Fruit fly (Drosophila melanogaster) whole organism, embryonic: ENCODE results near the gene Mad.

Experiments
- Atf3 ChIP-seq: fragments of 200-800 bp; sonication (Bioruptor generic); optimal IDR thresholded peaks from 3 replicates; lab custom pipeline; 2016; ENCODE audit warnings: missing biosample characterization, missing genetic modification characterization
- B-H2 ChIP-seq: fragments of 200-800 bp; sonication (Bioruptor generic); optimal IDR thresholded peaks from 2 replicates; lab custom pipeline; 2018; ENCODE audit warnings: missing biosample characterization, mild to moderate bottlenecking, missing genetic modification characterization
- BEAF-32 ChIP-seq: fragments of 200-800 bp; sonication (Bioruptor generic); optimal IDR thresholded peaks from 3 replicates; lab custom pipeline; 2017; ENCODE audit warnings: missing biosample characterization, missing genetic modification characterization, mild to moderate bottlenecking, moderate library complexity, missing genetic modification reagents
- CG11247 ChIP-seq: fragments of 200-800 bp; sonication (Bioruptor generic); IDR thresholded peaks from 2 replicates; pipeline ENCODE4 v1.3.6; 2022; ENCODE audit warnings: missing biosample characterization, missing genetic modification characterization
- CG11696 ChIP-seq: fragments of 200-800 bp; sonication (Bioruptor generic); IDR thresholded peaks from 2 replicates; pipeline ENCODE4 v1.3.6; 2022; ENCODE audit warnings: missing biosample characterization, missing genetic modification characterization
- CG12071 ChIP-seq: fragments of 200-800 bp; sonication (Bioruptor generic); optimal IDR thresholded peaks from 3 replicates; lab custom pipeline; 2018; ENCODE audit warnings: missing biosample characterization, mild to moderate bottlenecking, missing genetic modification characterization
- CG13287 ChIP-seq: fragments of 200-800 bp; sonication (Bioruptor generic); IDR thresholded peaks from 2 replicates; pipeline ENCODE4 v1.3.6; 2022; ENCODE audit warnings: missing biosample characterization, missing genetic modification characterization; ENCODE audit not compliant: partially characterized antibody
- CG13775 ChIP-seq: fragments of 200-800 bp; sonication (Bioruptor generic); optimal IDR thresholded peaks from 3 replicates; lab custom pipeline; 2017; ENCODE audit warnings: missing biosample characterization, mild to moderate bottlenecking, missing genetic modification characterization
- CG16815 ChIP-seq: fragments of 200-800 bp; sonication (Bioruptor generic); optimal IDR thresholded peaks from 3 replicates; lab custom pipeline; 2017; ENCODE audit warnings: missing biosample characterization, mild to moderate bottlenecking, missing genetic modification characterization
- CG18599 ChIP-seq: fragments of 200-800 bp; sonication (Bioruptor generic); optimal IDR thresholded peaks from 3 replicates; lab custom pipeline; 2017; ENCODE audit warnings: missing biosample characterization, missing genetic modification characterization, mild to moderate bottlenecking, moderate library complexity, missing genetic modification reagents
- CG2129 ChIP-seq: fragments of 200-800 bp; sonication (Bioruptor generic); IDR thresholded peaks from 2 replicates; pipeline ENCODE4 v1.3.6; 2022; ENCODE audit warnings: missing biosample characterization, missing genetic modification characterization; ENCODE audit not compliant: partially characterized antibody
- CG2712 ChIP-seq: fragments of 200-800 bp; optimal IDR thresholded peaks from 3 replicates; lab custom pipeline; 2019; ENCODE audit warnings: missing biosample characterization, mild to moderate bottlenecking, missing genetic modification characterization, moderate library complexity
- CG4424 ChIP-seq: fragments of 200-800 bp; sonication (Bioruptor generic); optimal IDR thresholded peaks from 3 replicates; lab custom pipeline; 2016; ENCODE audit warnings: missing biosample characterization, missing genetic modification characterization
- CG4730 ChIP-seq: fragments of 200-800 bp; sonication (Bioruptor generic); IDR thresholded peaks from 2 replicates; pipeline ENCODE4 v1.3.6; 2022; ENCODE audit warnings: missing biosample characterization, missing genetic modification characterization
- CG4820 ChIP-seq: fragments of 200-800 bp; sonication (Bioruptor generic); optimal IDR thresholded peaks from 3 replicates; lab custom pipeline; 2016; ENCODE audit warnings: missing biosample characterization, missing genetic modification characterization
- CG7786 ChIP-seq: fragments of 200-800 bp; sonication (Bioruptor generic); optimal IDR thresholded peaks from 2 replicates; lab custom pipeline; 2016; ENCODE audit warnings: missing biosample characterization, missing genetic modification characterization
- CG7987 ChIP-seq: fragments of 200-800 bp; sonication (Bioruptor generic); optimal IDR thresholded peaks from 2 replicates; lab custom pipeline; 2018; ENCODE audit warnings: missing biosample characterization, mild to moderate bottlenecking, missing genetic modification characterization, moderate library complexity
- CG8281 ChIP-seq: fragments of 200-800 bp; sonication (Bioruptor generic); optimal IDR thresholded peaks from 2 replicates; lab custom pipeline; 2018; ENCODE audit warnings: missing biosample characterization, mild to moderate bottlenecking, missing genetic modification characterization, moderate library complexity
- CG8765 ChIP-seq: fragments of 200-800 bp; sonication (Bioruptor generic); IDR thresholded peaks from 2 replicates; pipeline ENCODE4 v1.3.6; 2022; ENCODE audit warnings: missing biosample characterization, missing genetic modification characterization
- HLH4C ChIP-seq: fragments of 200-800 bp; sonication (Bioruptor generic); IDR thresholded peaks from 3 replicates; pipeline ENCODE4 v1.3.6; 2022; ENCODE audit warnings: missing biosample characterization, missing genetic modification characterization; ENCODE audit not compliant: partially characterized antibody
- Hand ChIP-seq: fragments of 200-800 bp; sonication (Bioruptor generic); optimal IDR thresholded peaks from 2 replicates; lab custom pipeline; 2017; ENCODE audit warnings: mild to moderate bottlenecking, missing biosample characterization, missing genetic modification reagents, missing genetic modification characterization
- HmgD ChIP-seq: fragments of 200-800 bp; sonication (Bioruptor generic); optimal IDR thresholded peaks from 3 replicates; lab custom pipeline; 2016; ENCODE audit warnings: missing biosample characterization, missing genetic modification characterization
- Hr78 ChIP-seq, 2 experiments: fragments of 200-800 bp in 1 of 2; fragments of >200 bp in 1 of 2; sonication (Bioruptor generic) in 1 of 2; optimal IDR thresholded peaks; 2 replicates each; lab custom pipeline; 2017 to 2019; ENCODE audit warnings: missing biosample characterization in 2 of 2, missing genetic modification characterization in 2 of 2, mild to moderate bottlenecking in 1 of 2, moderate library complexity in 1 of 2
- NC2α ChIP-seq: fragments of 200-800 bp; sonication (Bioruptor generic); optimal IDR thresholded peaks from 2 replicates; lab custom pipeline; 2016; ENCODE audit warnings: missing biosample characterization, missing genetic modification characterization
- NfI ChIP-seq: fragments of 200-800 bp; sonication (Bioruptor generic); optimal IDR thresholded peaks from 3 replicates; lab custom pipeline; 2018; ENCODE audit warnings: missing biosample characterization, mild to moderate bottlenecking, missing genetic modification characterization, moderate library complexity
- Optix ChIP-seq: fragments of 200-800 bp; sonication (Bioruptor generic); IDR thresholded peaks from 3 replicates; pipeline ENCODE4 v1.3.6; 2022; ENCODE audit warnings: missing biosample characterization, missing genetic modification characterization
- Side ChIP-seq: fragments of 200-800 bp; sonication (Bioruptor generic); optimal IDR thresholded peaks from 2 replicates; lab custom pipeline; 2016; ENCODE audit warnings: missing biosample characterization, missing genetic modification characterization
- Sry-β ChIP-seq: fragments of 200-800 bp; sonication (Bioruptor generic); optimal IDR thresholded peaks from 2 replicates; lab custom pipeline; 2018; ENCODE audit warnings: missing biosample characterization, mild to moderate bottlenecking, missing genetic modification characterization, moderate library complexity
- Xrp1 ChIP-seq: fragments of 200-800 bp; sonication (Bioruptor generic); IDR thresholded peaks from 2 replicates; pipeline ENCODE4 v1.3.6; 2022; ENCODE audit warnings: missing biosample characterization, missing genetic modification characterization
- ap ChIP-seq: fragments of 200-800 bp; sonication (Bioruptor generic); IDR thresholded peaks from 2 replicates; pipeline ENCODE4 v1.3.6; 2022; ENCODE audit warnings: missing biosample characterization, missing genetic modification characterization
- bowl ChIP-seq: fragments of 200-800 bp; sonication (Bioruptor generic); IDR thresholded peaks from 2 replicates; pipeline ENCODE4 v1.3.6; 2022; ENCODE audit warnings: missing biosample characterization, missing genetic modification characterization
- crc ChIP-seq: fragments of 200-800 bp; sonication (Bioruptor generic); optimal IDR thresholded peaks from 2 replicates; lab custom pipeline; 2016; ENCODE audit warnings: missing biosample characterization, missing genetic modification characterization
- danr ChIP-seq: fragments of 200-800 bp; sonication (Bioruptor generic); IDR thresholded peaks from 2 replicates; pipeline ENCODE4 v1.3.6; 2022; ENCODE audit warnings: missing biosample characterization, missing genetic modification characterization
- en ChIP-seq: fragments of 200-800 bp; sonication (Bioruptor generic); optimal IDR thresholded peaks from 2 replicates; lab custom pipeline; 2016; ENCODE audit warnings: missing biosample characterization, missing genetic modification characterization
- ftz-f1 ChIP-seq: fragments of 200-800 bp; sonication (Bioruptor generic); optimal IDR thresholded peaks from 2 replicates; lab custom pipeline; 2016; ENCODE audit warnings: missing biosample characterization, missing genetic modification characterization
- gro ChIP-seq: fragments of 200-800 bp; sonication (Bioruptor generic); optimal IDR thresholded peaks from 2 replicates; lab custom pipeline; 2016; ENCODE audit warnings: missing biosample characterization, missing genetic modification characterization
- jigr1 ChIP-seq: fragments of 200-800 bp; sonication (Bioruptor generic); IDR thresholded peaks from 3 replicates; pipeline ENCODE4 v1.3.6; 2022; ENCODE audit warnings: missing biosample characterization, missing genetic modification characterization
- kah ChIP-seq: fragments of 200-800 bp; sonication (Bioruptor generic); optimal IDR thresholded peaks from 2 replicates; lab custom pipeline; 2018; ENCODE audit warnings: missing biosample characterization, mild to moderate bottlenecking, missing genetic modification characterization
- lola ChIP-seq, 3 experiments: fragments of >200 bp in 2 of 3; fragments of 200-800 bp in 1 of 3; sonication (Bioruptor generic) in 1 of 3; optimal IDR thresholded peaks; 2 replicates each; lab custom pipeline; 2017 to 2019; ENCODE audit warnings: missing biosample characterization in 3 of 3, missing genetic modification characterization in 3 of 3, mild to moderate bottlenecking in 1 of 3, moderate library complexity in 1 of 3
- pnt ChIP-seq: fragments of 200-800 bp; sonication (Bioruptor generic); optimal IDR thresholded peaks from 3 replicates; lab custom pipeline; 2016; ENCODE audit warnings: missing biosample characterization, missing genetic modification characterization
- pros ChIP-seq: fragments of 200-800 bp; sonication (Bioruptor generic); optimal IDR thresholded peaks from 3 replicates; lab custom pipeline; 2019; ENCODE audit warnings: missing biosample characterization, mild to moderate bottlenecking, missing genetic modification characterization, moderate library complexity
- sc ChIP-seq, 3 experiments: fragments of >200 bp in 2 of 3; fragments of 200-800 bp in 1 of 3; sonication (Bioruptor generic) in 1 of 3; optimal IDR thresholded peaks; 2 replicates in 2 of 3; 3 replicates in 1 of 3; lab custom pipeline; 2017; ENCODE audit warnings: mild to moderate bottlenecking in 1 of 3, missing biosample characterization in 1 of 3, missing genetic modification characterization in 1 of 3, missing genetic modification reagents in 1 of 3
- sima ChIP-seq: fragments of 200-800 bp; sonication (Bioruptor generic); optimal IDR thresholded peaks from 2 replicates; lab custom pipeline; 2016; ENCODE audit warnings: missing biosample characterization, missing genetic modification characterization
- sob ChIP-seq: fragments of 200-800 bp; sonication (Bioruptor generic); IDR thresholded peaks from 2 replicates; pipeline ENCODE4 v1.3.6; 2022; ENCODE audit warnings: missing biosample characterization, missing genetic modification characterization
- ssp ChIP-seq: fragments of 200-800 bp; sonication (Bioruptor generic); IDR thresholded peaks from 2 replicates; pipeline ENCODE4 v1.3.6; 2022; ENCODE audit warnings: missing biosample characterization, missing genetic modification characterization
- ttk ChIP-seq: fragments of 200-800 bp; sonication (Bioruptor generic); IDR thresholded peaks from 2 replicates; pipeline ENCODE4 v2.1.2; 2022; ENCODE audit warnings: missing biosample characterization, missing genetic modification characterization
- wek ChIP-seq: fragments of 200-800 bp; sonication (Bioruptor generic); optimal IDR thresholded peaks from 3 replicates; lab custom pipeline; 2018; ENCODE audit warnings: missing biosample characterization, mild to moderate bottlenecking, missing genetic modification characterization, moderate library complexity
- wor ChIP-seq: fragments of 200-800 bp; sonication (Bioruptor generic); IDR thresholded peaks from 2 replicates; pipeline ENCODE4 v1.3.6; 2022; ENCODE audit warnings: missing biosample characterization, missing genetic modification characterization

The Mad gene

dm6 chr2L:3158260-3159072, 977 bp downstream of the Mad start (continued):
- TF ChIP-seq ttk, result no peak
- TF ChIP-seq wek (GFP tag; lab: Kevin White, UChicago), result no peak
- no peak for TF ChIP-seq pros (GFP tag; lab: Kevin White, UChicago)
- no peak for TF ChIP-seq NC2α (GFP tag; lab: Kevin White, UChicago)
- no peak for TF ChIP-seq CG11247 (GFP tag; lab: Robert Waterston, UW)
- TF ChIP-seq gro (GFP tag; lab: Kevin White, UChicago), result no peak
- TF ChIP-seq CG4424 (GFP tag; lab: Kevin White, UChicago), result no peak
- TF ChIP-seq CG8765 (GFP tag; lab: Robert Waterston, UW), result no peak
- no peak for TF ChIP-seq CG13775
- peak; percentile 2 for TF ChIP-seq NfI
- TF ChIP-seq CG4730 (GFP tag; lab: Robert Waterston, UW), result no peak
- no peak for TF ChIP-seq sc (optimal IDR thresholded peaks at IDR 0.05; lab: Kevin White, UChicago)
- no peak for TF ChIP-seq sc (GFP tag; optimal IDR thresholded peaks at IDR 0.05; lab: Kevin White, UChicago)
- TF ChIP-seq Hand (GFP tag; lab: Kevin White, UChicago), result peak; percentile 26
- TF ChIP-seq Hr78 (GFP tag; optimal IDR thresholded peaks at IDR 0.05; lab: Kevin White, UChicago), result no peak
- TF ChIP-seq CG18599 (GFP tag; lab: Kevin White, UChicago), result peak; percentile 16
- TF ChIP-seq CG12071, result peak; percentile 26
- TF ChIP-seq CG2129 (GFP tag; lab: Robert Waterston, UW), result no peak
- peak; percentile 25; the same call in 1 of the 2 replicates for TF ChIP-seq sob
- no peak for TF ChIP-seq BEAF-32 (GFP tag; lab: Kevin White, UChicago)
- TF ChIP-seq HLH4C (GFP tag; lab: Robert Waterston, UW), result 0 out of 3 replicates have a peak, but pooled peaks have one; percentile 9
- TF ChIP-seq ftz-f1 (GFP tag; lab: Kevin White, UChicago), result no peak
- peak; percentile 46 for TF ChIP-seq CG8281 (tag; lab: Kevin White, UChicago)
- TF ChIP-seq sima (GFP tag; lab: Kevin White, UChicago), result no peak
- no peak for TF ChIP-seq bowl
- TF ChIP-seq CG7786 (GFP tag; lab: Kevin White, UChicago), result no peak
- TF ChIP-seq Sry-β (GFP tag; lab: Kevin White, UChicago), result peak; percentile 92
- TF ChIP-seq Optix (GFP tag; lab: Robert Waterston, UW), result no peak; the same call in 2 of the 3 replicates
- TF ChIP-seq Atf3 (GFP tag; lab: Kevin White, UChicago), result no peak
- peak in 1 of 3 experiments; percentile 47 for TF ChIP-seq lola (GFP tag; optimal IDR thresholded peaks at IDR 0.05; lab: Kevin White, UChicago)
- no peak for TF ChIP-seq pnt
- peak; percentile 18 for TF ChIP-seq CG7987
- TF ChIP-seq Xrp1 (GFP tag; lab: Robert Waterston, UW), result peak; percentile 22; the same call in 1 of the 2 replicates
- TF ChIP-seq en (GFP tag; lab: Kevin White, UChicago), result no peak
- TF ChIP-seq danr, result no peak
- TF ChIP-seq crc (GFP tag; lab: Kevin White, UChicago), result no peak
- TF ChIP-seq HmgD, result no peak
- TF ChIP-seq Side (GFP tag; lab: Kevin White, UChicago), result no peak
- TF ChIP-seq jigr1 (GFP tag; lab: Robert Waterston, UW), result no peak
- TF ChIP-seq CG4820 (GFP tag; lab: Kevin White, UChicago), result no peak
- no peak for TF ChIP-seq CG11696 (GFP tag; lab: Robert Waterston, UW)
- no peak for TF ChIP-seq CG16815 (GFP tag; lab: Kevin White, UChicago)
- no peak for TF ChIP-seq wor (GFP tag; lab: Robert Waterston, UW)
- 0 out of 2 replicates have a peak, but pooled peaks have one; percentile 5 for TF ChIP-seq ap (GFP tag; lab: Robert Waterston, UW)
- peak; percentile 54 for TF ChIP-seq CG2712
- TF ChIP-seq CG13287 (GFP tag; lab: Robert Waterston, UW), result peak; percentile 52
- no peak for TF ChIP-seq kah (GFP tag; lab: Kevin White, UChicago)
- no peak for TF ChIP-seq ssp
- no peak for TF ChIP-seq B-H2
